Fruit fly (Drosophila melanogaster) whole organism, larva: ENCODE data around the gene pps.

Experiments
- noc ChIP-seq: fragments of 200-800 bp; sonication (Bioruptor generic); optimal IDR thresholded peaks from 3 replicates; lab custom pipeline; 2019; ENCODE audit warnings: missing biosample characterization, mild to moderate bottlenecking, missing genetic modification characterization, moderate library complexity

Gene pps

DNA sequence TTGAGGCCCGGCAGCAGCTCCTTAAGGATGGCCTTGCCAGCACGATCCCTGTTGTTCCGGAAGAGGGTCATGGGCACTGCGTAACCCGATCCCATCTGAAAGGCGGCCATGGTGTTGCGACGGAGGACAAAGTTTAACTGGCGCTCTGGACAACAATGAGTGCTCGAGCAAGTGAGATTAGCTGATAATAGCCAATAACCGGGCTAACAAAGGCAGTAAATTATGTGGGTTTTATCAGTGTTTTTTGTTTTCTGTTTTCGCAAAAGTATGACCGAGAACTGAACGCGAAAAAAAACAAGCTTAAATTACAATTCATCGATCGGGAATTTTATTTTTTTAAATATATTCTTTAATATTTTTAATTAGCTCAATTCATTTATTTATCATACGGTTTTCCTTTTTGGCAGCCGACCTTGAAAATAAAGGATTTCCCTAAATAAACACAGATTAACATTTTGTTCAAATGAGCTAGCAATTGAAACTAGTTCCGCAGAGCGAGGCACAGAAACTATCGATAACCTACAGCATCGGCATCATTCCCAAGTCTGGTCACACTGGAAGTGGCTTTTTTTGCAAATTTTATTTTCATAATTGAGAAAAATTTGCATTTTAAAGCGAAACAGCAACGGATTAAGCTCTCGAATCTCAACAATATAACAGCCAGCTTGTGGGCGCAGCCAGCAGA is at the start of gene pps, which contains the start of gene Dip-C:
TSS of gene pps (plus strand) at position 555 of the 685 bp plus-strand sequence.
TSS of gene Dip-C (minus strand) at position 486 of the 685 bp plus-strand sequence.
- TF ChIP-seq noc (tag; lab: Kevin White, UChicago): no peak

DNA sequence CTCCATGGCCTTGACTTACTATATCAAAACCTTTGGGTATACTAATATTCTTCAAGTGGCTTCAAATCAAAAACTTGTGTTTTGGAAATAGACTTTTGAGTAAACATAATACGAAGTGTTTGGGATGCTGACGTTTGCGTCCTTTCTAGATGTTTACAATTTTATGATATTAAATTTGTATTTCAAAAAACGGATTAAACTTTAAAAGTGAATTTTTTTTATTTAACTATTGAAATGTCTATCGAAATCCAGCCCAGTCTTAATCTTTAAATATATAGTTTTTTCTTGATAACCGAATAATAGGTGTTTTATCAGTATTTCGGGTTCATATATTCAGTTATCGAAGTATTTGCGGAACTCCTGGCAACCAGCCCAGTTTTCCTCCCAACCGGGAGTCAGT is 49.0 kb upstream of the pps start, which contains the start of gene Tim17a1:
TSS of gene Tim17a1 (minus strand) at position 101 of the 400 bp plus-strand sequence.
- no peak for TF ChIP-seq noc (tag; lab: Kevin White, UChicago)

DNA sequence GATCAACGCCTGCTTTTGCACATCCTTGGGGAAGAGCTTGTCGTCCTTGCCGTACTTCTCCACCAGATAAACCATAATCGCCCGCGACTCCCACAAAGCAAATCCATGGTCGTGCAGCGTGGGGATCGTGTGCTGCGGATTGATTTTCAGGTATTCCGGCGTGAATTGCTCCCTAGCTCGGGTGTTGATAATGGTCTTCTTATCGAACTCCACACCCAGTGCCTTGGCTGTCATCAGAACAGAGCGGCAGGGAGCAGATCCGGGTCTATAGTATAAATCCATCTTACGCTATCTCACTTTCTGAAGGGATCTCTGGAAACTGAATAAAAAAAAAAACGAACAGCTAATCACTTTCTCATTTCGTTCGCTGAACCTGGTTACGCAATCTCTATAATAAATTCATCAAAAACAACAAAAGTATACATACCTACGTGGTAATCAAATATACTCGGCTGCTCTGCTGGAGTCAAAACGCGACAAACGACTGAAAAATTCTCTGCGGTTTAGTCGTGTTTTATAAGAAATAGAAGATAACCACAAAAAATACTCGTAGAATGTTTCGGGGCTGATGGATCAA is 48.3 kb upstream of the pps start, which contains the start of gene GstD10:
TSS of gene GstD10 (minus strand) at position 472 of the 577 bp plus-strand sequence.
- TF ChIP-seq noc (tag; lab: Kevin White, UChicago): peak; percentile 46

DNA sequence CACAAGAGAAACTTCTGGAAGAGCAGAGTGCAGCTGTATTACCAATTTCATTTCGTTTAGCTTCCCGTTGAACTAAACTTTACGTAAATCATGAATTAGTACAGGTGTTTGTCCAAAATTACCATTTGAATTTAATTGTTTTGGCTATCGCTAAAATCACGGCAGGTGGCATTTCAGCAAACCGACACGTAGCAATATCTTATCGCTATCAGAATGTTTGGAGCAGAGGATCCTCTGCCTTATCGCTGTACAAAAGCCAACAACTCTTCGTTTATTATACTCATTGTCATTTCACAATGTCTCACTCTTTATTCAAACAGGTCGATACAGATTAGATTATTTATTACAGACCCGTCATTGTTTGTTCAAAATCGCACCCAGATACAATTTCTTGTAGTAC is 47.7 kb upstream of the pps start:
- no peak for TF ChIP-seq noc (tag; lab: Kevin White, UChicago)

DNA sequence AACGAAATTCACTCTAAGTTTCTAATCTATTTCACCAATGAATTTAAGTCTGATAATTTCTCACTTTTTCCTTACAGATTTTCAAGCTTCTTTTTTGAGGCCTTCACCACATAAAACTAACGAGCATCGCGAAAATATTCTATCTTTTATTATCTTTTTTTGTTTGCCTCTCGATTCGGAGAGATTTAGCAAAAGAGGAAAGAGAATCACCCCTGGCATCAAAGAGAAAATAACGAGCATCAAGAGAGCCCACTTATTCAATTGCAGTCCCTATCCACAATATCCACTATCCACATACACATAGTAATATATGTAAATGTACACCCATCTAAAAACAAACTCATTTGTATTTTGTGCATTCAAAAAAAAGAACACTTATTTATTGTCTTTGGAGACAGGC is 46.2 kb upstream of the pps start, which contains the start of gene GstD9:
TSS of gene GstD9 (minus strand) at position 101 of the 400 bp plus-strand sequence.
- TF ChIP-seq noc (tag; lab: Kevin White, UChicago): no peak

DNA sequence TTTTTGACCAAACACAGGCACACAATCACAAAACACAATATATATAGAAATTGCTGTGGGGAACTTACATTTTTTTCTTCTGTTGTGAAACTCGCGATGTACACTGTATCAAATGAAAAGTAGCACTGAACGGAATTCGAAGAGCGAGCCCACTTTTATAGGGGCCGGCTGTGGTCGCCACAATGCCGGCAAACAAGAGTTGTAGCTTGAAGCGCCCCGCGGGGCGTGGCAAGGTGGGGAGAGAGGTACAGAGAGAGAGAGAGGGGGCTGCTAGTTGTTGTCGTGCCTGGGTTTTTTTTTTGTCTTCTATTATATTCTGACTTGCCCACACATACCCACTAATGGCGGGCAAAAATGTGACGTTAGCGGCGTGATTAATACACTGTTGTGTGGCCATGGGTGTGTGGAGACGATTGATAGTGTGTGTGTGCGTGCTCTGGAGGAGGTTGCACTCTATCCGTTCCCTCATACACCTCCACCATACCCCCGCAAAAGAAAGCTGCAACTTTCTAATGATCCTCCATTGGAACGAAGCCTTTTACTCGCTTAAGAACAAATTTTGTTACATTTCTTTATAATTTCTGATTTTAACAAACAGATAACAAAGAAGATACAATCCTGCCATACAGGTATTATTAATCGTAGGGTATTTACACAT is 44.4 kb upstream of the pps start, which contains the start of gene GstD1:
TSS of gene GstD1 (minus strand) at position 134 of the 658 bp plus-strand sequence.
- TF ChIP-seq noc (tag; lab: Kevin White, UChicago): peak; percentile 87

DNA sequence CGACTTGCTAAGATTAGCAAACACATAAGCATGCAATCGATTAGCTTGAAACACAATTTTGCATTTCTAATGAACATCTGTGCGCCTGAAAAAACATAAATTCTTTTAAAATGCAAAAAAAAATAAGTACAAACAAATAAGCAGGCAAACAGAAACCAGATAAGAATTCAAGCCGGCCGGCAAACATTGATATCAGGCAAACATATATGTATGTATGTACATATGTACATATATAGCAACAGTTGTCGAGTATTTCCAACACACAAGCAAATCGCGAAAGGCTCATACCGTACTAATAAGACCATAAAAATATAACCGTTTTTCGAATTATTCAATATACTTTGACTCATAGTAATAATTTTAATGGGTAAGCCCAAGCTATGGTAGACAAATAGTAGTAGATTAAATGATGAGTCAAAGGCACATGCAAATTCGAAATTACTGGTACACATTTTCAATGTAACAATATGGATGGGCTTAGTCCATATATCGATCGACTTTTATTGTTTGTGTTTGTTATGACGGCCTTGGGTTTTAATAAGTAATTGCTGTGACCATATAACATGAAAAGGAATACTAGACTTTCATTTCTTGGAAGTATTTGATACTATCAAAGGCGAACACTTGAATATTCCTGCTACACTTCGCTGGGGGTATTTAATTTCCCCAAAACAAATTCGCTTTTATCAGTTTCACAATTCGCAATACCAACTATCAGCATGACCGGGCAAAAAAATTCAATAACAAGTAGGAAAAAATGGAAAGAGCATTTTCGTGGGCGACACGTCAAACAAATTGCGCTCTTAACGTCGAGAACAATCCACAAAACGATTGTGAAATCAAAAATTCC is 43.6 kb upstream of the pps start:
- TF ChIP-seq noc (tag; lab: Kevin White, UChicago): no peak

DNA sequence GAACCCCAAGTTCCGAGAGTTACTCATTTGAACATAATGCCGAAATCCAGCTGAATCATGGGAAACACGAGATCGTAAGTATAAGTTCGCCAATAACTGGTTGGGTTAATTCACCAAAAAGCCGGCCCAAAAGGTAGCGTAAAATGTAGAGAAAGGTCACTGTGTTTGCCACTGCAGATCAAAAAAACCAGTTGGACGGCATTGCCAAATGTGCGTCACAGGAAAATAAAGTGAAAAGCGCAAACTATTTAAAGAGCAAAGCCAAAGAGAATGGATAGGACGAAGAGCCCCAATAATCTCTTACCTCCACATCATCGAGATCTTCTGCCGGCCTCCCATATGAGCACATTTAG is 43.0 kb upstream of the pps start:
- peak; percentile 42 for TF ChIP-seq noc (tag; lab: Kevin White, UChicago)

DNA sequence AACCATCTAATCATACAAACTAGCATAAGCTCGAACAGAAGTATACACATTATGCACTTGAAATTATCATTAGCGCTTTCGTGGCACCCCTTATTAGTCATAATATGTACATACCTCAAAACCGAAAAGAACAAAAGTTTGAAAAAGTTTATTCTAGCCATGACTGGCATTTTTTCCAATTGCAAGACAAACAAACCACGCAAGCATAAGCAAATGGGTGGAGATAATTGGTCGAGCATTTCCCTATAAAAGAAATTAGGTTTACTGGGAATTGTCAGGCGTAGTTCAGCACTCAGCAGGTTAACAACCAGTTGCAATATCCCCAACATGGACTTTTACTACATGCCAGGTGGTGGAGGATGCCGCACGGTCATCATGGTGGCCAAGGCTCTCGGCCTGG is 42.0 kb upstream of the pps start, which contains the start of gene GstD2:
TSS of gene GstD2 (plus strand) at position 301 of the 400 bp plus-strand sequence.
- no peak for TF ChIP-seq noc (tag; lab: Kevin White, UChicago)

DNA sequence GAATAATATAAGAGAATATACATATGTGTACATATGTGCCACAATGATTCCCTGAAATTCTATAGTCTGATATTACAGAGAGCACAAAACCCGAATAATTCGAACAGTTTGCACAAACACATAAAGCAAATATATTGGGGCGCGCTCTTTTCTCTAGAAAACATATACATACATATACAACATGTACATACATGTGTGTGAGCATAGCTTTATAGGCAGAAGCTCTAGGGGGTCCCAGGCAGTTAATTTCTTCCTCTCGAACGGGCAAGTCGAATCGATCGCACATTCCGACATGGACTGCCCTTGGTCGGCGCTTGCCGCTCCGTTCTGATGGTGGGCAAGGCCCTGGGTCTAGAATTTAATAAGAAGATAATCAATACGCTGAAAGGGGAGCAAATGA is 40.8 kb upstream of the pps start, which contains the start of gene GstD3:
TSS of gene GstD3 (plus strand) at position 269 of the 400 bp plus-strand sequence.
- TF ChIP-seq noc (tag; lab: Kevin White, UChicago): no peak

DNA sequence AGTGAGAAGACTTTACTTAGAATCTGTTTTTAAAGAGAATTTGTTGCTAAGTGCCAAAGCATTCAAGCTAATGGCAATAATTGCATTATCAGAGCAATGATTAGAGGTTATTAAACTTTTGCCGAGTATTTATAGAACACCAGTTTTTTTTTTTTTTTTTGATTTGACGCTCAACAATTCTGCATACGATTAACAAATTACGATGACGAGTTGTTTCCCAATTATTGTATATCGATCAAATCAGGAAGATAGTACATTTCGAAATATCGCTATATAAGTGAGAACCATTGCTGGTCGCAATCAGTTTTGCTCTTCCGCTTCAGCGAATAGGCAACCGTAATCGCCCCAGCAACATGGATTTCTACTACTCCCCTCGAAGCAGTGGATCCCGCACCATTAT is 39.8 kb upstream of the pps start, which contains the start of gene GstD4:
TSS of gene GstD4 (plus strand) at position 301 of the 400 bp plus-strand sequence.
- no peak for TF ChIP-seq noc (tag; lab: Kevin White, UChicago)

DNA sequence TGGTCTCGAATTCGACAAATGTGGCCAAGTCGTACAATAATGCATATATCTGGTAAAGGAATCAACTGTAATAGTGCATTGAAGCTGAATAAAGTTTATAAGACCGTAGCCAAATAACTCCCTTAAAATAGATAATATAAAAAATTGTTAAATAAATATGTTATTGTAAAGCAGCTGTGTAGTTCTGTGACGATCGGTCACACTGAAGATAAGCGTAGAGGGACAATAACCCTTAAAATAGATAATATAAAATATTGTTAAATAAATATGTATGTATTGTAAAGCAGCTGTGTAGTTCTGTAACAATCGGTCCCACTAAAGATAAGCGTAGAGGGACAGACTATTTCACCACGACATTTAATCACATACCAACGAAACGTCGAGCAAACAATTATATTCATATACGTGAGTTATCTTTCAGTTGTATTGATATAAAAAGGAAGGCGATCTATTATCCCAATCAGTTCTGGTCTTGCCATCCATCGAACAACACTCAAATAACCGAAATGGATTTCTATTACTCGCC is 38.3 kb upstream of the pps start, which contains the start of gene GstD5:
TSS of gene GstD5 (plus strand) at position 476 of the 526 bp plus-strand sequence.
- no peak for TF ChIP-seq noc (tag; lab: Kevin White, UChicago)

DNA sequence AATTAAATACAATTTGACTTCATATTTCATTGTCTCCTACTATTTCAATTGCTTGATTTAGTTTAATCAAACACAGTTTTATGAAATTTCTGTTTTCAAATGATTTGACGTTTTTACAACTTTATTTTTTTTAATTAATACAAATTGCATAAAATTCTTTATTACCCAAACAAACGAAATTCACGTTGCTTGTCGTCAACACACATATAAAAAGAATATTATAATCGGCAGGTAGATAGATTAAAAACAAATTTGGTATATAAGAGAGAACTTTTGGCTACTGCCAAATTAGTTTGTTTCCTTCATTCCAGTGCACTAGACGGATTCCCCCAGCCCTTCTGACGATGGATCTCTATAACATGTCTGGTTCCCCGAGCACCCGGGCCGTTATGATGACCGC is 36.8 kb upstream of the pps start, which contains the start of gene GstD6:
TSS of gene GstD6 (plus strand) at position 301 of the 400 bp plus-strand sequence.
- no peak for TF ChIP-seq noc (tag; lab: Kevin White, UChicago)

DNA sequence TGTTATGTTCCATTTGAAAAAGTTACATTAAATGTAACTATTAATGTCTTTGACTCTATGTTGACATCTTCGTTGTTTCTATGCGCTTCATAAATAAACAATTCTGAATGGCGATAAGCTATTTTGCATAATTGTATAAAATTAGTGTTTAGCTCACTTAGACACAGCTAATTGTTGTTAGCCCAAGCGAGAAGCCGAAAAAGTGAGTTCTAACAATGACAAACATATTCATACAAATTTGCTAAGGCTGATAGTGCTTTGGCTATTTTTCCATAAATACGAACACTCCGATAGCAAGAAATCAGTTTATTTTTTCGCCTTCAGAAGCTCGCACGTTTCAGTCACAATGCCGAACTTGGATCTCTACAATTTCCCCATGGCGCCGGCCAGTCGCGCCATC is 35.4 kb upstream of the pps start, which contains the start of gene GstD7:
TSS of gene GstD7 (plus strand) at position 301 of the 400 bp plus-strand sequence.
- TF ChIP-seq noc (tag; lab: Kevin White, UChicago): no peak
